Worm (Caenorhabditis elegans) whole organism, dauer: Measurements from ENCODE around the gene ZK1058.9.

Experiments
- unc-62 ChIP-seq: sonication (generic microtip); optimal IDR thresholded peaks from 2 replicates; lab custom pipeline; 2017; ENCODE audit warnings: missing biosample characterization, missing genetic modification reagents, missing genetic modification characterization

Gene ZK1058.9

DNA sequence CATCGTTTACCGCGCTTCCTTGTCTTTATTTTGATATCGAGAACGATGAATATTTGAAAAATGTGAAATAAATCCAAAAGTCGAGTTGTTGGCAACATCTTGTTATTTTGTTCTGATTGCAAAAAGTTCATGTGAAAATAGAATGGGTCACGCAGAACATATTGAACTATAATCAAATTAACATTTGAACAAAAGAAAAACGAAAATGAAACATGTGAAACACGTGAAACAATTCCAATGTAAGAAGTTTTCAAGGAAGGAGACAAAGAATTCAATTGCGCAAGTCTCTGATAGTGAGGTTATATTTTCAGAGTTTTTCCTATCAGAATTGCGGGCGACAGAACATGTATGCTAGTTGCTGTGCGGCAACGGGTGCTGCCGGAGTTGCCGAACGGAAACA lies 5.4 kb upstream of the ZK1058.9 start, which contains the start of gene F37A8.2:
Gene F37A8.2 (minus strand): TSS at position 101 of the 400 bp plus-strand sequence.
- no peak for TF ChIP-seq unc-62 (GFP tag; lab: Kevin White, UChicago)

- TF ChIP-seq unc-62 (GFP tag; lab: Kevin White, UChicago), result no peak
Measured at ce11 chrIII:3928136-3928535, 2.1 kb upstream of the ZK1058.9 start, which contains the start of gene F37A8.1. TSS of gene F37A8.1 (plus strand) at chrIII:3928436.

ce11 chrIII:3927450-3927849 lies 1.4 kb upstream of the ZK1058.9 start:
- TF ChIP-seq unc-62 (GFP tag; lab: Kevin White, UChicago), result no peak

- TF ChIP-seq unc-62 (GFP tag; lab: Kevin White, UChicago), result no peak
Measured at ce11 chrIII:3926801-3927200, 785 bp upstream of the ZK1058.9 start.

DNA sequence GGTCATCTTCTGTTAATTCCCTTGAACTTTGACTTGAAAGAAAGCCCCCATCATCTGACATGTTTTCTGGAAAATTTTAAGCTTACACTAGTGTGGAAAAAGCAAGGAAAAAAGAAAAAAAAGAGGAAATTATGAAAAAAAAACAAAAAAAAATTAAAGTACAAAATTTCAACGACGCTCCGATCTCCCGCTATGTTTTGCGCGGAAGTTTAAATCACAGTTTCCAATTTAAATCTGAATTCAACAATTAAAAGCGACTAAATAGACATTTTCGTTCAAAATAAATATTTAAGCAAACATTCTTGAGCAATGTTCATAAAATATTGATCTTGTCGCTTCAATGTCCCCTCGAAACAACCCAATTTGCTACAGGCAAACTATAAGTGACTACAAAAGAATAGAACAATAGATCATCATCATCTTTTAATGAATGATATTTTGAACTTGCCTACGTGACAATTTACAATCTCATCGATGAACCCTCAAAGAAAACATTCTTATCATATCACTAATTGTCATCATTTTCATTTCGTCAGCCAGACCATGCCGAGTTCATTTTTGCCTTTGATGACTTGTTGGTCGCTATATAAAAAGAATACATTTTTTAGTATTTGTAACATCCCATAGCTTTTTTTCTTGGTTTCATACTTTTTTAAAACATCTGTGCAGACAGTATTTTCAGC lies 4.2 kb downstream of the ZK1058.9 start, which contains the start of the genes metl-6 and nit-1:
Gene metl-6 (minus strand): TSS at position 66 of the 683 bp plus-strand sequence.
Gene nit-1 (plus strand): TSS at position 562 of the 683 bp plus-strand sequence.
- TF ChIP-seq unc-62 (GFP tag; lab: Kevin White, UChicago), result no peak

DNA sequence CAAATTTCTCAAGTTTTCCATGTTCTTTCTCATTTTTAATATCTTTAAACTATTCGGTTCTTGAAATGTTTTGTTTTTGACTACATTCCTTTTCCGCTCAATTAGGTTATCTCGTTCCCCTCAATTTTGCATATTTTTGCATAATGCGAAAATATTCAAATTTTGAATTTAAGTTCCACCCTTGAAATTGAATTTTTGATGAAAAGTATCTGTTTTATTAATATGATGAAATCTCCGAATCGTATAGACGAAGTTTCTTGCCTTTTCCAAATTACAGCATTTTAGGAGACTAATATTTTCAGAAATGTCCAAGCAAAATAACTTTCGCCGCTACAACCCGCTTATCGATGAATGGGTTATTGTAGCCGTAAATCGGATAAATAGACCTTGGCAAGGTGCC lies 7.4 kb downstream of the ZK1058.9 start, which contains the start of gene ZK1058.3:
Gene ZK1058.3 (plus strand): TSS at position 301 of the 400 bp plus-strand sequence.
- no peak for TF ChIP-seq unc-62 (GFP tag; lab: Kevin White, UChicago)

ce11 chrIII:3916624-3917023 lies 9.4 kb downstream of the ZK1058.9 start, which contains the start of gene ccdc-47:
TSS of gene ccdc-47 (plus strand) at chrIII:3916967.
- TF ChIP-seq unc-62 (GFP tag; lab: Kevin White, UChicago), result no peak

DNA sequence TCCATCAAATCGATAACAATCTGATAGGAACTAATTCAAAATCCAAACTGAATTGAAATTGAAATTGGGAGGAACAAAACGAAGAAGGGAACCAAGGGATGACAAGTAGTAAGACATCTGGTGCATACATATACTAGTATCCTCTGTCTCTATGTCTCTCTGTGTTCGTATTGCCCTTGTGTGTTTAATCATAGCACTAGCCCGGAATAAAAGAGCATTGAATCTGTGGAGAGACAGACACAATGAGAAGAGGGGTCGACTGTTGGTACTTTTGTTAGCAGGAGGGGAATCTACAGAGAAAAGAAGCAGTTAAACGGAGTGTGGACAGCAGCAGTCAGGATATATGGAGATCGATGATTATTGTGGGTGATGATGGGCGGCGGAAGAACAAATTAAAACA lies 10.3 kb downstream of the ZK1058.9 start:
- TF ChIP-seq unc-62 (GFP tag; lab: Kevin White, UChicago), result no peak

- no peak for TF ChIP-seq unc-62 (GFP tag; lab: Kevin White, UChicago)
Measured at ce11 chrIII:3914836-3915235, 11.2 kb downstream of the ZK1058.9 start.

DNA sequence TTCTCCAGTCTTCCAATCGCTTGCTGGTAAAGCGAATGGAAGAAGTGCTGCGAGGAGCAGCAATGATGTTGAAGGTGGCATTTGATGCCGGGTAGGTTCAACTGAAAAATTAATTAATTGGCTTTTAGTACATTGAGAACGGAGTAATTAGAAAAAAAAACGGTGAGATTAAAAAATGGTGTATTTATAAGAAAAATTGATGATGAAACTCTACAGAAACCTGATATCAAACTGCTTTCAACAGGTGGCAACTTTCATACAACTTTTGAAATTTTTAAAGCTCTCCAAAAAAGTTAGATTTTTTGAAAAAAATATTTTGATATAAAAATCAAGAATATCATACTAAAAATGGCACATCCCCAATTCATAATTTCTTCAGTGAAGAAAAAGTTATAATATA lies 12.0 kb downstream of the ZK1058.9 start, which contains the start of gene pat-3:
Gene pat-3 (minus strand): TSS at position 101 of the 400 bp plus-strand sequence.
- TF ChIP-seq unc-62 (GFP tag; lab: Kevin White, UChicago), result no peak

- no peak for TF ChIP-seq unc-62 (GFP tag; lab: Kevin White, UChicago)
Measured at ce11 chrIII:3908205-3908604, 17.8 kb downstream of the ZK1058.9 start.

DNA sequence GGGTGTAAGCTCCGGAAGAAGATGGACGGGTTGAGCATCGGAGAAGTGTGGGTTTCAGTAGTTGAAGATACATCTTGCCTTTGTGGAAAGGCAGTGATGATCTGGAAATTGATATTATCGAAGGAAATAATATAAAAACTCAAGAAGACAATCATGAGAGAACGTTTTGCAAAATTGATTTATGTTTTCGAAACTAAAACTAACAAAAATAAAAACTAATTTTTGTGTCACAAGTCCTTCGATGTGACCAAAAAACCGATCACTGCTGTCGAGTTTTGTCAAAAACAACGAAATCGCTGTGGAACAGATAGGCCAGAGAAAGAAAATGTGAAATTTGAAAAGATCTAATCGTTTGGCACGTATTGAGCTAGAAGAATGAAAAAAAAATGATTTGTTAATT lies 18.4 kb downstream of the ZK1058.9 start, which contains the start of gene mmcm-1:
Gene mmcm-1 (minus strand): TSS at position 101 of the 400 bp plus-strand sequence.
- TF ChIP-seq unc-62 (GFP tag; lab: Kevin White, UChicago), result no peak

- no peak for TF ChIP-seq unc-62 (GFP tag; lab: Kevin White, UChicago)
Measured at ce11 chrIII:3906481-3906880, 19.5 kb downstream of the ZK1058.9 start.

- no peak for TF ChIP-seq unc-62 (GFP tag; lab: Kevin White, UChicago)
Measured at ce11 chrIII:3902588-3903325, 23.3 kb downstream of the ZK1058.9 start.

DNA sequence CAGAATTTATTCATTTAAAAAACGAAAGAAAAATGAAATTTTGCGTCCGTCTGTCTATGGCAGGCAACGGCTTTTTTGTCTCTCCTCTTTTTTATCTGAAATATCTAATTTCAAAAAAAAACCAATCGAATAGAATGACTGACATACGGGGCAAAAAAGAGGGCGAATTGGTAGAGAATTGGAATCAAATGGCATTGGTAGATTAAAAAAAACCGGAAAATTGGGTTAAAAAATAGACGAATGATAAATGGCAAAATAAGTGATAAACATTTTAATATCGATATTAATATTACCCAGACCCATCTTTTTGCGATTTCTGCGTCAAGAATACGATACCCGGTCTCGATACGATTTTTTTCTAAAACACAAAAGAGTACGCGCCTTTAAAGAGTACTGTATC lies 24.5 kb downstream of the ZK1058.9 start, which contains the start of gene tir-1:
Gene tir-1 (minus strand): TSS at position 101 of the 400 bp plus-strand sequence.
- TF ChIP-seq unc-62 (GFP tag; lab: Kevin White, UChicago), result no peak

DNA sequence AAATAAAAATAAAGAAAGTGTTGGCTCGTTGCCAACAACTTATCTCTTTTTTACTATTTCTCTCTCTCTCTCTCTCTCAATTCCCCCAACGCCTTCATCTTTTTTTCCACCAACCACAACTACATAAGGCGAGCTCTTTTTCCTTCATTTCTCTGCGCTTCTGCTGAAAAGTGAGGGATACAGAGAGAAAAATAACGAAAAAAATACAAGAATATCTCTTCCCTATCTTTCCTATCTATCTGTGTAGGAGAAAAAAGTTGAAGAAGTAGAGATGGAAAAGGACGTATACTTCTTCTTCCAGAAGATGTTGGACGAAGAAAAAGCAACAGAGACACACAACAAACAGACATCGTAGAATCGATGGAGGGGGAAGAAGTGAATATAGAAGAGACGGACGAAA lies 27.2 kb downstream of the ZK1058.9 start:
- TF ChIP-seq unc-62 (GFP tag; lab: Kevin White, UChicago), result no peak
